Fruit fly (Drosophila melanogaster) whole organism, embryonic: ENCODE measurements around the gene CG6015.

Experiments
- BEAF-32 ChIP-seq: fragments of 200-800 bp; sonication (Bioruptor generic); optimal IDR thresholded peaks from 3 replicates; lab custom pipeline; 2017; ENCODE audit warnings: missing biosample characterization, missing genetic modification characterization, mild to moderate bottlenecking, moderate library complexity, missing genetic modification reagents
- CG10274 ChIP-seq: fragments of 200-800 bp; sonication (Bioruptor generic); optimal IDR thresholded peaks from 3 replicates; lab custom pipeline; 2017; ENCODE audit warnings: missing biosample characterization, mild to moderate bottlenecking, missing genetic modification characterization
- CG11456 ChIP-seq: fragments of 200-800 bp; sonication (Bioruptor generic); IDR thresholded peaks from 3 replicates; pipeline ENCODE4 v1.3.6; 2022; ENCODE audit warnings: missing biosample characterization, missing genetic modification characterization
- CG11504 ChIP-seq: fragments of 200-800 bp; sonication (Bioruptor generic); optimal IDR thresholded peaks from 3 replicates; lab custom pipeline; 2019; ENCODE audit warnings: missing biosample characterization, mild to moderate bottlenecking, missing genetic modification characterization, moderate library complexity
- CG11696 ChIP-seq: fragments of 200-800 bp; sonication (Bioruptor generic); IDR thresholded peaks from 2 replicates; pipeline ENCODE4 v1.3.6; 2022; ENCODE audit warnings: missing biosample characterization, missing genetic modification characterization
- CG12104 ChIP-seq: fragments of 200-800 bp; sonication (Bioruptor generic); optimal IDR thresholded peaks from 3 replicates; lab custom pipeline; 2016; ENCODE audit warnings: missing biosample characterization, missing genetic modification characterization
- CG12744 ChIP-seq: fragments of 200-800 bp; sonication (Bioruptor generic); optimal IDR thresholded peaks from 2 replicates; lab custom pipeline; 2016; ENCODE audit warnings: missing biosample characterization, missing genetic modification characterization
- CG13624 ChIP-seq: fragments of 200-800 bp; sonication (Bioruptor generic); optimal IDR thresholded peaks from 2 replicates; lab custom pipeline; 2016; ENCODE audit warnings: missing biosample characterization, missing genetic modification characterization
- CG14441 ChIP-seq: fragments of 200-800 bp; sonication (Bioruptor generic); IDR thresholded peaks from 2 replicates; pipeline ENCODE4 v1.3.6; 2022; ENCODE audit warnings: missing biosample characterization, missing genetic modification characterization
- CG15269 ChIP-seq: fragments of 200-800 bp; sonication (Bioruptor generic); optimal IDR thresholded peaks from 2 replicates; lab custom pipeline; 2018; ENCODE audit warnings: missing biosample characterization, mild to moderate bottlenecking, missing genetic modification characterization, moderate library complexity
- CG15601 ChIP-seq: fragments of 200-800 bp; sonication (Bioruptor generic); optimal IDR thresholded peaks from 3 replicates; lab custom pipeline; 2019; ENCODE audit warnings: missing biosample characterization, mild to moderate bottlenecking, missing genetic modification characterization, moderate library complexity
- CG17802 ChIP-seq: fragments of 200-800 bp; sonication (Bioruptor generic); optimal IDR thresholded peaks from 2 replicates; lab custom pipeline; 2018; ENCODE audit warnings: missing biosample characterization, mild to moderate bottlenecking, missing genetic modification characterization, moderate library complexity
- CG2678 ChIP-seq: fragments of 200-800 bp; sonication (Bioruptor generic); optimal IDR thresholded peaks from 3 replicates; lab custom pipeline; 2019; ENCODE audit warnings: missing biosample characterization, mild to moderate bottlenecking, missing genetic modification characterization, moderate library complexity
- CG4404 ChIP-seq: fragments of 200-800 bp; sonication (Bioruptor generic); IDR thresholded peaks from 2 replicates; pipeline ENCODE4 v1.3.6; 2022; ENCODE audit warnings: missing biosample characterization, missing genetic modification characterization
- CG4854 ChIP-seq: fragments of 200-800 bp; sonication (Bioruptor generic); optimal IDR thresholded peaks from 2 replicates; lab custom pipeline; 2016; ENCODE audit warnings: missing biosample characterization, missing genetic modification characterization, inconsistent platforms
- CG6272 ChIP-seq: fragments of 200-800 bp; sonication (Bioruptor generic); IDR thresholded peaks from 2 replicates; pipeline ENCODE4 v1.3.6; 2022; ENCODE audit warnings: missing biosample characterization, missing genetic modification characterization
- CG7357 ChIP-seq: fragments of 200-800 bp; sonication (Bioruptor generic); IDR thresholded peaks from 3 replicates; pipeline ENCODE4 v1.3.6; 2022; ENCODE audit warnings: missing biosample characterization, missing genetic modification characterization
- CG8290 ChIP-seq, 3 experiments: fragments of 200-800 bp; sonication (Bioruptor generic); optimal IDR thresholded peaks; 2 replicates each; lab custom pipeline; 2016 to 2019; ENCODE audit warnings: missing biosample characterization in 3 of 3, missing genetic modification characterization in 3 of 3, mild to moderate bottlenecking in 2 of 3, moderate library complexity in 1 of 3
- Chrac-16 ChIP-seq: fragments of 200-800 bp; sonication (Bioruptor generic); optimal IDR thresholded peaks from 3 replicates; lab custom pipeline; 2016; ENCODE audit warnings: missing biosample characterization, missing genetic modification characterization
- Dref ChIP-seq: fragments of 200-800 bp; sonication (Bioruptor generic); IDR thresholded peaks from 2 replicates; pipeline ENCODE4 v1.3.6; 2022; ENCODE audit warnings: missing biosample characterization, missing genetic modification characterization
- ERR ChIP-seq: fragments of 200-800 bp; sonication (Bioruptor generic); optimal IDR thresholded peaks from 2 replicates; lab custom pipeline; 2016; ENCODE audit warnings: missing biosample characterization, missing genetic modification characterization
- Elba2 ChIP-seq: fragments of 200-800 bp; sonication (Bioruptor generic); optimal IDR thresholded peaks from 3 replicates; lab custom pipeline; 2016; ENCODE audit warnings: missing biosample characterization, missing genetic modification characterization
- Ets65A ChIP-seq: fragments of 200-800 bp; sonication (Bioruptor generic); peaks from one replicate; lab custom pipeline; 2016; ENCODE audit warnings: missing biosample characterization, missing genetic modification characterization
- HLHmδ ChIP-seq: fragments of 200-800 bp; sonication (Bioruptor generic); optimal IDR thresholded peaks from 2 replicates; lab custom pipeline; 2018; ENCODE audit warnings: missing biosample characterization, mild to moderate bottlenecking, missing genetic modification characterization, moderate library complexity
- Hey ChIP-seq: fragments of 200-800 bp; sonication (Bioruptor generic); optimal IDR thresholded peaks from 3 replicates; lab custom pipeline; 2018; ENCODE audit warnings: missing biosample characterization, mild to moderate bottlenecking, missing genetic modification characterization
- Lpt ChIP-seq: fragments of >200 bp; optimal IDR thresholded peaks from 2 replicates; lab custom pipeline; 2018; ENCODE audit warnings: missing biosample characterization, missing genetic modification characterization
- NC2α ChIP-seq: fragments of 200-800 bp; sonication (Bioruptor generic); optimal IDR thresholded peaks from 2 replicates; lab custom pipeline; 2016; ENCODE audit warnings: missing biosample characterization, missing genetic modification characterization
- PHDP ChIP-seq: fragments of 200-800 bp; sonication (Bioruptor generic); optimal IDR thresholded peaks from 3 replicates; lab custom pipeline; 2018; ENCODE audit warnings: missing biosample characterization, mild to moderate bottlenecking, missing genetic modification characterization, moderate library complexity
- Rfx ChIP-seq: fragments of 200-800 bp; sonication (Bioruptor generic); IDR thresholded peaks from 2 replicates; pipeline ENCODE4 v1.3.6; 2022; ENCODE audit warnings: missing biosample characterization, missing genetic modification characterization
- Spps ChIP-seq: fragments of 200-800 bp; sonication (Bioruptor generic); optimal IDR thresholded peaks from 2 replicates; lab custom pipeline; 2018; ENCODE audit warnings: missing biosample characterization, mild to moderate bottlenecking, missing genetic modification characterization
- Usf ChIP-seq: fragments of 200-800 bp; sonication (Bioruptor generic); optimal IDR thresholded peaks from 2 replicates; lab custom pipeline; 2017; ENCODE audit warnings: missing genotype, missing biosample characterization, missing genetic modification characterization
- ase ChIP-seq: fragments of 200-800 bp; sonication (Bioruptor generic); IDR thresholded peaks from 3 replicates; pipeline ENCODE4 v1.3.6; 2022; ENCODE audit warnings: missing biosample characterization, missing genetic modification characterization
- bowl ChIP-seq: fragments of 200-800 bp; sonication (Bioruptor generic); IDR thresholded peaks from 2 replicates; pipeline ENCODE4 v1.3.6; 2022; ENCODE audit warnings: missing biosample characterization, missing genetic modification characterization
- btn ChIP-seq: fragments of 200-800 bp; sonication (Bioruptor generic); optimal IDR thresholded peaks from 2 replicates; lab custom pipeline; 2016; ENCODE audit warnings: missing biosample characterization, missing genetic modification characterization
- cg ChIP-seq: fragments of 200-800 bp; sonication (Bioruptor generic); optimal IDR thresholded peaks from 3 replicates; lab custom pipeline; 2019; ENCODE audit warnings: missing biosample characterization, mild to moderate bottlenecking, missing genetic modification characterization, moderate library complexity
- dan ChIP-seq: fragments of 200-800 bp; sonication (Bioruptor generic); IDR thresholded peaks from 2 replicates; pipeline ENCODE4 v1.3.6; 2022; ENCODE audit warnings: missing biosample characterization, missing genetic modification characterization
- dpn ChIP-seq, 2 experiments: fragments of 200-800 bp; sonication (Bioruptor generic); optimal IDR thresholded peaks; 3 replicates each; lab custom pipeline; 2016; ENCODE audit warnings: missing biosample characterization in 2 of 2, missing genetic modification characterization in 2 of 2
- ewg ChIP-seq: fragments of 200-800 bp; sonication (Bioruptor generic); optimal IDR thresholded peaks from 3 replicates; lab custom pipeline; 2017; ENCODE audit warnings: mild to moderate bottlenecking, missing biosample characterization, missing genetic modification reagents, missing genetic modification characterization
- gro ChIP-seq: fragments of 200-800 bp; sonication (Bioruptor generic); optimal IDR thresholded peaks from 2 replicates; lab custom pipeline; 2016; ENCODE audit warnings: missing biosample characterization, missing genetic modification characterization
- gsb ChIP-seq: fragments of 200-800 bp; sonication (Bioruptor generic); IDR thresholded peaks from 2 replicates; pipeline ENCODE4 v1.3.6; 2022; ENCODE audit warnings: missing biosample characterization, missing genetic modification characterization
- kni ChIP-seq: fragments of 200-800 bp; sonication (Bioruptor generic); optimal IDR thresholded peaks from 3 replicates; lab custom pipeline; 2017; ENCODE audit warnings: mild to moderate bottlenecking, missing biosample characterization, missing genetic modification reagents, missing genetic modification characterization
- pb ChIP-seq: fragments of 200-800 bp; sonication (Bioruptor generic); optimal IDR thresholded peaks from 3 replicates; lab custom pipeline; 2016; ENCODE audit warnings: missing biosample characterization, missing genetic modification characterization
- sr ChIP-seq: fragments of 200-800 bp; sonication (Bioruptor generic); IDR thresholded peaks from 3 replicates; pipeline ENCODE4 v1.3.6; 2022; ENCODE audit warnings: missing biosample characterization, missing genetic modification characterization
- stwl ChIP-seq: fragments of 200-800 bp; sonication (Bioruptor generic); optimal IDR thresholded peaks from 3 replicates; lab custom pipeline; 2018; ENCODE audit warnings: missing biosample characterization, mild to moderate bottlenecking, missing genetic modification characterization, moderate library complexity
- tll ChIP-seq, 2 experiments: fragments of 200-800 bp in 1 of 2; fragments of >200 bp in 1 of 2; sonication (Bioruptor generic) in 1 of 2; optimal IDR thresholded peaks; 2 replicates each; lab custom pipeline; 2017 to 2019; ENCODE audit warnings: missing biosample characterization in 2 of 2, missing genetic modification characterization in 2 of 2, mild to moderate bottlenecking in 1 of 2, moderate library complexity in 1 of 2
- trem ChIP-seq: fragments of 200-800 bp; optimal IDR thresholded peaks from 3 replicates; lab custom pipeline; 2019; ENCODE audit warnings: missing biosample characterization, mild to moderate bottlenecking, missing genetic modification characterization, moderate library complexity
- tx ChIP-seq: fragments of 200-800 bp; sonication (Bioruptor generic); optimal IDR thresholded peaks from 2 replicates; lab custom pipeline; 2016; ENCODE audit warnings: missing biosample characterization, missing genetic modification characterization
- usp ChIP-seq: fragments of >200 bp; optimal IDR thresholded peaks from 2 replicates; lab custom pipeline; 2017; ENCODE audit warnings: missing biosample characterization, missing genetic modification characterization
- zfh1 ChIP-seq: fragments of 200-800 bp; sonication (Bioruptor generic); IDR thresholded peaks from 3 replicates; pipeline ENCODE4 v1.3.6; 2022; ENCODE audit warnings: missing biosample characterization, missing genetic modification characterization
- zfh2 ChIP-seq: fragments of 200-800 bp; sonication (Bioruptor generic); optimal IDR thresholded peaks from 2 replicates; lab custom pipeline; 2016; ENCODE audit warnings: missing biosample characterization, missing genetic modification characterization

CG6015 gene

dm6 chr3R:22052235-22052634, 18.1 kb upstream of the CG6015 start:
- TF ChIP-seq CG15269 (tag; lab: Kevin White, UChicago) (no peak), tll (GFP tag; optimal IDR thresholded peaks at IDR 0.05; lab: Kevin White, UChicago) (peak in 1 of 2 experiments; percentile 64), Ets65A (peak; percentile 2), CG14441 (GFP tag; lab: Robert Waterston, UW) (no peak), CG7357 (no peak), tx (no peak), CG4404 (GFP tag; lab: Robert Waterston, UW) (no peak), CG13624 (GFP tag; lab: Kevin White, UChicago) (no peak), trem (tag; lab: Kevin White, UChicago) (no peak), CG12744 (GFP tag; lab: Kevin White, UChicago) (no peak), CG8290 (GFP tag; optimal IDR thresholded peaks at IDR 0.05; lab: Kevin White, UChicago) (no peak), CG8290 (tag; optimal IDR thresholded peaks at IDR 0.05; lab: Kevin White, UChicago) (no peak), gsb (GFP tag; lab: Robert Waterston, UW) (0 out of 2 replicates have a peak, but pooled peaks have one; percentile 22), CG11504 (tag; lab: Kevin White, UChicago) (peak; percentile 13), CG11456 (GFP tag; lab: Robert Waterston, UW) (no peak), btn (no peak), Rfx (GFP tag; lab: Robert Waterston, UW) (no peak), CG11696 (GFP tag; lab: Robert Waterston, UW) (no peak), Spps (no peak), CG12104 (GFP tag; lab: Kevin White, UChicago) (no peak), Hey (tag; lab: Kevin White, UChicago) (no peak), Elba2 (GFP tag; lab: Kevin White, UChicago) (no peak), CG6272 (GFP tag; lab: Robert Waterston, UW) (no peak), usp (GFP tag; lab: Kevin White, UChicago) (no peak), stwl (tag; lab: Kevin White, UChicago) (peak; percentile 42), cg (peak; percentile 28), kni (GFP tag; lab: Kevin White, UChicago) (peak; percentile 51), pb (GFP tag; lab: Kevin White, UChicago) (no peak), CG4854 (GFP tag; lab: Kevin White, UChicago) (no peak), Dref (GFP tag; lab: Robert Waterston, UW) (no peak), PHDP (tag; lab: Kevin White, UChicago) (no peak), Usf (GFP tag; lab: Kevin White, UChicago) (no peak), sr (GFP tag; lab: Robert Waterston, UW) (peak; percentile 84), ewg (GFP tag; lab: Kevin White, UChicago) (no peak), zfh2 (GFP tag; lab: Kevin White, UChicago) (no peak)
- TF ChIP-seq, all 482 proteins: peak for 8

DNA sequence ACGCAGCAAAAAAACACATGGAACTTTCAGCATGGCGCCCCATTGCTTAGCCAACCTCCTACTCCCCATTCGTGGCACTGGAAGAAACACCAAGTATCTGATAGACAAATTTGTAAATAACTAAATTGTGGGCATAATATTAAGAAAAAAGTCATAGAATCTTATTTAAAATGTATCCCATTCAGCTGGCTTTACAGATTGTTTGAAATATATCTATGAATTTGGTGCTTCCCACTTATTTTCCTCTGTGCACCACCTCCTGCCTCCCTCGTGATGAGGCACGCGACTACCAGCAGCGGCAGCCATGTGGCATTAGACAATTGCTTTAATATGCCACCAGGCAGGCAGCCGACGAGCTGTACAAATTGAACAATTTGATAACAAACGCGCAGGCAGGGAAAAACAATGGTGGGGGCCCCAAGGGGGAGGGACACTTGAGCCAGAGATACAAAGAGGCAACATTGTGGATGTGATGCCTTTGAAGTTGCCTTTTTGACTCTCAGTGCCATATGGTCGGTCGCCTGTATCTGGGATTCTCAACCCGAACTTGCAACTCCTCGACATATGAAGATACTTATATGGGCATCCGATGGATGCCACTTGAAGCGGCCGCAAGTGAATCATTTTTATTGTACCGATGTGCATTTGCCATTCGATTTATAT, 15.2 kb upstream of the CG6015 start:
- TF ChIP-seq CG10274 (GFP tag; lab: Kevin White, UChicago) (peak; percentile 45), CG2678 (tag; lab: Kevin White, UChicago) (peak; percentile 88), BEAF-32 (no peak), dan (no peak), Spps (peak; percentile 65), zfh1 (GFP tag; lab: Robert Waterston, UW) (peak; percentile 81), NC2α (GFP tag; lab: Kevin White, UChicago) (peak; percentile 20), Lpt (GFP tag; lab: Kevin White, UChicago) (no peak), dpn (GFP tag; optimal IDR thresholded peaks at IDR 0.05; lab: Kevin White, UChicago) (peak; percentile 80 to 85), HLHmδ (GFP tag; lab: Kevin White, UChicago) (peak; percentile 12), ERR (peak; percentile 57), pb (GFP tag; lab: Kevin White, UChicago) (peak; percentile 64), gro (GFP tag; lab: Kevin White, UChicago) (peak; percentile 82), CG17802 (tag; lab: Kevin White, UChicago) (peak; percentile 51), Chrac-16 (GFP tag; lab: Kevin White, UChicago) (peak; percentile 69), bowl (GFP tag; lab: Robert Waterston, UW) (peak; percentile 57; the same call in 1 of the 2 replicates), ase (GFP tag; lab: Robert Waterston, UW) (peak; percentile 77; the same call in 2 of the 3 replicates), CG15601 (peak; percentile 58), usp (GFP tag; lab: Kevin White, UChicago) (no peak)
